Worm (Caenorhabditis elegans) whole organism, L4/young adult: Measurements from ENCODE around the gene dpf-1.

Source experiments
- W03F9.2 ChIP-seq: fragments of 150-350 bp; optimal IDR thresholded peaks from 2 replicates; lab custom pipeline; 2014; ENCODE audit warnings: missing biosample characterization, missing genetic modification characterization
- dao-5 ChIP-seq: sonication (generic microtip); optimal IDR thresholded peaks from 2 replicates; lab custom pipeline; 2016; ENCODE audit warnings: missing genotype, missing genetic modification characterization, moderate library complexity, missing compliant biosample characterization
- him-1 ChIP-seq: sonication (generic microtip); optimal IDR thresholded peaks from 2 replicates; lab custom pipeline; 2016; ENCODE audit warnings: missing genotype, missing genetic modification reagents, missing genetic modification characterization, missing compliant biosample characterization

DNA sequence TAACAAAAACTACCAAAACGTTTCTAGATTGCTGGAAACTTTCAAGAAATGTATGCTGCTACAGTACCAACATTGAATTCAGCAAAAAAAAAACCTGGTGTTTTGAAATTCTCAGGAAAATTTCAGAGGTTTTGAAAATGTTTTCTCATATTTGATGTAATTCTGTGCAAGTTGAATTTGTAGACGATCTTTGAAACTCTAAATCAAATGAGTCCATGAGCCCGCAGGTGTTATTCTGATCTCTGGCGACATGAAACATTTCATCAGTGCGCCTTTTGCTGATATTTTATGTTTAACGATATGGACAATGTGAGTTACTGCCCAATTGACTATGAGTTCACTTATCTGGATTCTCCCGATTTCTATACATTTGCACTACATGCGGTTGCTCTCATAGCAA lies 22.6 kb downstream of the dpf-1 start, which contains the start of gene srh-218:
- no peak for TF ChIP-seq him-1 (tag; lab: Kevin White, UChicago)
- no peak for TF ChIP-seq W03F9.2 (tag; lab: Kevin White, UChicago)
- TF ChIP-seq dao-5 (tag; lab: Kevin White, UChicago), result no peak
